Fruit fly (Drosophila melanogaster): ENCODE measurements around the gene RabX5.

- TF ChIP-seq Sin3A (optimal IDR thresholded peaks at IDR 0.05) = no peak
- TF ChIP-seq insv (optimal IDR thresholded peaks at IDR 0.05) = no peak
- no peak for TF ChIP-seq psq (optimal IDR thresholded peaks at IDR 0.05)
Observed at dm6 chr3L:1667423-1667822, 2.5 kb downstream of the RabX5 start.

Measured in Kc167 (cell line).